Worm (Caenorhabditis elegans): Measurements from ENCODE around the gene fbxl-4.

DNA sequence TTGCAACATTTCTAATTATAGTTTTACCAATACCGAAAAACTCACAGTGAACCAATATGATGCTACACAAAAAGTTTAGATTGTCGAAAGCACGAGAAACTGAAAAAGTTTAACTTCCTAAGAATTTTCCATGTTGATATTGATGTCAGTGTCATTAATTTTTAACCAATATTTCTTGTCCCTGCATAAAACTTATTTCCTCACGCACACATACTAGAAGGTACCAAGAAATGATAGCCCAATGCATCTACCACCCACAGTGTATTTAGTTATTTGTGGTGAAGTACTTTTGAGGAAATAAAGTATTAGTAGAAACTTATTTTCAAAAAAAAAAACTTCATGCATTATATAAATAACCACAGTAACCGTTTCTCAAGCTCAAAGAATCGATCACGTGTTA lies 42.8 kb downstream of the fbxl-4 start, which contains the start of gene aexr-2:
- TF ChIP-seq madf-8 (GFP tag; conservative IDR thresholded peaks at IDR 0.05) (no peak), attf-3 (GFP tag; conservative IDR thresholded peaks at IDR 0.05) (no peak), dpff-1 (tag; optimal IDR thresholded peaks at IDR 0.05) (no peak), snpc-4 (GFP tag; optimal IDR thresholded peaks at IDR 0.05) (no peak), snpc-4 (tag; optimal IDR thresholded peaks at IDR 0.05) (no peak), Y79H2A.3 (GFP tag; conservative IDR thresholded peaks at IDR 0.05) (no peak), egrh-3 (GFP tag; IDR thresholded peaks at IDR 0.05) (no peak)

Data from whole organism, young adult.